Worm (Caenorhabditis elegans) whole organism, early embryonic: ENCODE measurements around the gene gbb-1.

Experiments
- B0310.2 ChIP-seq: sonication (generic microtip); optimal IDR thresholded peaks from 2 replicates; lab custom pipeline; 2016; ENCODE audit warnings: mild to moderate bottlenecking, missing genetic modification characterization, missing compliant biosample characterization
- F13C5.2 ChIP-seq: sonication (generic microtip); optimal IDR thresholded peaks from 2 replicates; lab custom pipeline; 2017; ENCODE audit warnings: mild to moderate bottlenecking, missing genetic modification characterization, inconsistent platforms, missing compliant biosample characterization
- aly-1 ChIP-seq: sonication (generic microtip); optimal IDR thresholded peaks from 2 replicates; lab custom pipeline; 2016; ENCODE audit warnings: missing genetic modification characterization, missing compliant biosample characterization
- ama-1 ChIP-seq: fragments of 150-350 bp; optimal IDR thresholded peaks from 2 replicates; lab custom pipeline; 2014
- ceh-13 ChIP-seq: fragments of 200-800 bp; sonication (Bioruptor generic); optimal IDR thresholded peaks from 2 replicates; lab custom pipeline; 2018; ENCODE audit warnings: mild to moderate bottlenecking, missing genetic modification characterization, missing compliant biosample characterization
- ceh-36 ChIP-seq: sonication (generic microtip); optimal IDR thresholded peaks from 2 replicates; lab custom pipeline; 2016; ENCODE audit warnings: missing genetic modification characterization, inconsistent platforms, missing compliant biosample characterization
- ets-7 ChIP-seq: sonication (generic microtip); optimal IDR thresholded peaks from 2 replicates; lab custom pipeline; 2016; ENCODE audit warnings: missing genotype, missing genetic modification characterization, missing compliant biosample characterization
- flt-1 ChIP-seq: fragments of 200-800 bp; sonication (Bioruptor generic); IDR thresholded peaks from 2 replicates; pipeline ENCODE4 v1.3.6; 2022; ENCODE audit warnings: missing genetic modification characterization, missing compliant biosample characterization
- hmbx-1 ChIP-seq: sonication (generic microtip); optimal IDR thresholded peaks from 2 replicates; lab custom pipeline; 2016; ENCODE audit warnings: mild to moderate bottlenecking, missing genetic modification characterization, missing compliant biosample characterization
- hmg-4 ChIP-seq: fragments of 200-800 bp; sonication (Bioruptor generic); optimal IDR thresholded peaks from 2 replicates; lab custom pipeline; 2018; ENCODE audit warnings: mild to moderate bottlenecking, missing genetic modification characterization, missing compliant biosample characterization
- hnd-1 ChIP-seq: sonication (generic microtip); optimal IDR thresholded peaks from 2 replicates; lab custom pipeline; 2016; ENCODE audit warnings: missing genetic modification characterization, missing compliant biosample characterization
- pes-1 ChIP-seq: fragments of 200-800 bp; sonication (Bioruptor generic); IDR thresholded peaks from 2 replicates; pipeline ENCODE4 v1.3.6; 2022; ENCODE audit warnings: missing genetic modification reagents, missing genetic modification characterization, missing compliant biosample characterization
- scrt-1 ChIP-seq: fragments of 200-800 bp; sonication (Bioruptor generic); IDR thresholded peaks from 2 replicates; pipeline ENCODE4 v1.3.6; 2022; ENCODE audit warnings: missing genetic modification characterization, missing compliant biosample characterization
- sea-1 ChIP-seq: fragments of 200-800 bp; sonication (Bioruptor generic); conservative IDR thresholded peaks from 2 replicates; pipeline ENCODE4 v1.3.6; 2022; ENCODE audit warnings: missing genetic modification characterization, missing compliant biosample characterization
- tbx-11 ChIP-seq: fragments of 200-800 bp; sonication (Bioruptor generic); IDR thresholded peaks from 2 replicates; pipeline ENCODE4 v1.3.6; 2022; ENCODE audit warnings: missing genetic modification characterization, missing compliant biosample characterization
- tbx-37 ChIP-seq: fragments of 200-800 bp; sonication (Bioruptor generic); conservative IDR thresholded peaks from 2 replicates; pipeline ENCODE4 v1.3.6; 2022; ENCODE audit warnings: missing genetic modification reagents, missing genetic modification characterization, missing compliant biosample characterization
- tra-4 ChIP-seq: sonication (generic microtip); optimal IDR thresholded peaks from 2 replicates; lab custom pipeline; 2017; ENCODE audit warnings: missing genetic modification characterization, missing compliant biosample characterization

gbb-1 gene

ce11 chrX:2957446-2957985 is at the start of gene gbb-1:
gbb-1 (plus strand) TSS chrX:2957935.
- no peak for TF ChIP-seq aly-1 (tag; lab: Kevin White, UChicago)

ce11 chrX:2909227-2909626 is 48.5 kb upstream of the gbb-1 start, which contains the start of gene nmy-1:
nmy-1 (plus strand) TSS chrX:2909527.
- TF ChIP-seq F13C5.2 (no peak), tbx-11 (GFP tag; lab: Robert Waterston, UW) (no peak), ceh-36 (tag; lab: Kevin White, UChicago) (no peak), pes-1 (GFP tag; lab: Robert Waterston, UW) (no peak), flt-1 (GFP tag; lab: Robert Waterston, UW) (no peak), aly-1 (tag; lab: Kevin White, UChicago) (no peak), tbx-37 (GFP tag; lab: Robert Waterston, UW) (no peak), hmbx-1 (tag; lab: Kevin White, UChicago) (no peak), tra-4 (tag; lab: Kevin White, UChicago) (no peak), sea-1 (GFP tag; lab: Robert Waterston, UW) (no peak), scrt-1 (GFP tag; lab: Robert Waterston, UW) (no peak), B0310.2 (tag; lab: Kevin White, UChicago) (no peak), hnd-1 (no peak), ama-1 (no peak), hmg-4 (GFP tag; lab: Kevin White, UChicago) (no peak), ets-7 (tag; lab: Kevin White, UChicago) (no peak), ceh-13 (no peak)

- no peak for TF ChIP-seq flt-1 (GFP tag; lab: Robert Waterston, UW)
- no peak for TF ChIP-seq aly-1 (tag; lab: Kevin White, UChicago)
- no peak for TF ChIP-seq pes-1 (GFP tag; lab: Robert Waterston, UW)
- no peak for TF ChIP-seq hnd-1
- no peak for TF ChIP-seq sea-1 (GFP tag; lab: Robert Waterston, UW)
- no peak for TF ChIP-seq scrt-1 (GFP tag; lab: Robert Waterston, UW)
- no peak for TF ChIP-seq F13C5.2
- no peak for TF ChIP-seq ceh-13
- no peak for TF ChIP-seq hmg-4 (GFP tag; lab: Kevin White, UChicago)
- TF ChIP-seq tbx-37 (GFP tag; lab: Robert Waterston, UW): no peak
- no peak for TF ChIP-seq ama-1
- no peak for TF ChIP-seq B0310.2 (tag; lab: Kevin White, UChicago)
- TF ChIP-seq tbx-11 (GFP tag; lab: Robert Waterston, UW): no peak
- TF ChIP-seq ets-7 (tag; lab: Kevin White, UChicago): no peak
- no peak for TF ChIP-seq tra-4 (tag; lab: Kevin White, UChicago)
- TF ChIP-seq hmbx-1 (tag; lab: Kevin White, UChicago): no peak
- TF ChIP-seq ceh-36 (tag; lab: Kevin White, UChicago): no peak
These were observed 45.0 kb upstream of the gbb-1 start for ce11 chrX:2912689-2913088.

- TF ChIP-seq ceh-13 (no peak), sea-1 (GFP tag; lab: Robert Waterston, UW) (no peak), pes-1 (GFP tag; lab: Robert Waterston, UW) (no peak), hmbx-1 (tag; lab: Kevin White, UChicago) (no peak), tbx-37 (GFP tag; lab: Robert Waterston, UW) (no peak), F13C5.2 (no peak), ets-7 (tag; lab: Kevin White, UChicago) (no peak), hnd-1 (no peak)
These were observed 38.2 kb upstream of the gbb-1 start for ce11 chrX:2919488-2919887.

ce11 chrX:2920456-2920855 is 37.3 kb upstream of the gbb-1 start:
- no peak for TF ChIP-seq ceh-36 (tag; lab: Kevin White, UChicago)
- no peak for TF ChIP-seq ceh-13
- no peak for TF ChIP-seq hnd-1
- TF ChIP-seq F13C5.2: no peak
- TF ChIP-seq scrt-1 (GFP tag; lab: Robert Waterston, UW): no peak
- TF ChIP-seq tbx-37 (GFP tag; lab: Robert Waterston, UW): no peak
- TF ChIP-seq B0310.2 (tag; lab: Kevin White, UChicago): no peak
- no peak for TF ChIP-seq ama-1

ce11 chrX:2921737-2922136 is 36.0 kb upstream of the gbb-1 start:
- TF ChIP-seq hnd-1 (no peak), hmbx-1 (tag; lab: Kevin White, UChicago) (no peak), tbx-37 (GFP tag; lab: Robert Waterston, UW) (no peak), aly-1 (tag; lab: Kevin White, UChicago) (no peak), sea-1 (GFP tag; lab: Robert Waterston, UW) (no peak), B0310.2 (tag; lab: Kevin White, UChicago) (no peak), pes-1 (GFP tag; lab: Robert Waterston, UW) (no peak), ets-7 (tag; lab: Kevin White, UChicago) (no peak), scrt-1 (GFP tag; lab: Robert Waterston, UW) (no peak), flt-1 (GFP tag; lab: Robert Waterston, UW) (no peak), hmg-4 (GFP tag; lab: Kevin White, UChicago) (no peak), tra-4 (tag; lab: Kevin White, UChicago) (no peak), tbx-11 (GFP tag; lab: Robert Waterston, UW) (no peak), ceh-36 (tag; lab: Kevin White, UChicago) (no peak), F13C5.2 (no peak), ceh-13 (no peak), ama-1 (no peak)

ce11 chrX:2922602-2923203 is 35.0 kb upstream of the gbb-1 start:
- TF ChIP-seq ceh-36 (tag; lab: Kevin White, UChicago) (no peak), sea-1 (GFP tag; lab: Robert Waterston, UW) (no peak), flt-1 (GFP tag; lab: Robert Waterston, UW) (no peak), aly-1 (tag; lab: Kevin White, UChicago) (no peak), ets-7 (tag; lab: Kevin White, UChicago) (no peak), F13C5.2 (no peak), hnd-1 (no peak), tra-4 (tag; lab: Kevin White, UChicago) (no peak), ama-1 (no peak), B0310.2 (tag; lab: Kevin White, UChicago) (no peak), scrt-1 (GFP tag; lab: Robert Waterston, UW) (no peak), tbx-37 (GFP tag; lab: Robert Waterston, UW) (no peak), hmbx-1 (tag; lab: Kevin White, UChicago) (no peak), hmg-4 (GFP tag; lab: Kevin White, UChicago) (no peak), ceh-13 (no peak)
